Worm (Caenorhabditis elegans): ENCODE data around the gene vab-7.

- TF ChIP-seq nhr-111 (GFP tag; optimal IDR thresholded peaks at IDR 0.05) (no peak), nhr-237 (tag; optimal IDR thresholded peaks at IDR 0.05) (no peak), unc-62 (GFP tag; optimal IDR thresholded peaks at IDR 0.05 in 1 of 2) (no peak), unc-62 (tag; optimal IDR thresholded peaks at IDR 0.05) (no peak), jun-1 (tag; optimal IDR thresholded peaks at IDR 0.05) (no peak), pqm-1 (tag; optimal IDR thresholded peaks at IDR 0.05) (no peak), skn-1 (tag; optimal IDR thresholded peaks at IDR 0.05) (no peak), lin-39 (tag; optimal IDR thresholded peaks at IDR 0.05) (no peak)
Observed at ce11 chrIII:10969644-10970043, 49.5 kb downstream of the vab-7 start, which contains the start of gene dhc-4.
